Worm (Caenorhabditis elegans) whole organism, L4/young adult: ENCODE data around the gene T09A5.14.

Source experiments
- W03F9.2 ChIP-seq: fragments of 150-350 bp; optimal IDR thresholded peaks from 2 replicates; lab custom pipeline; 2014; ENCODE audit warnings: missing biosample characterization, missing genetic modification characterization
- dao-5 ChIP-seq: sonication (generic microtip); optimal IDR thresholded peaks from 2 replicates; lab custom pipeline; 2016; ENCODE audit warnings: missing genotype, missing genetic modification characterization, moderate library complexity, missing compliant biosample characterization
- him-1 ChIP-seq: sonication (generic microtip); optimal IDR thresholded peaks from 2 replicates; lab custom pipeline; 2016; ENCODE audit warnings: missing genotype, missing genetic modification reagents, missing genetic modification characterization, missing compliant biosample characterization

DNA sequence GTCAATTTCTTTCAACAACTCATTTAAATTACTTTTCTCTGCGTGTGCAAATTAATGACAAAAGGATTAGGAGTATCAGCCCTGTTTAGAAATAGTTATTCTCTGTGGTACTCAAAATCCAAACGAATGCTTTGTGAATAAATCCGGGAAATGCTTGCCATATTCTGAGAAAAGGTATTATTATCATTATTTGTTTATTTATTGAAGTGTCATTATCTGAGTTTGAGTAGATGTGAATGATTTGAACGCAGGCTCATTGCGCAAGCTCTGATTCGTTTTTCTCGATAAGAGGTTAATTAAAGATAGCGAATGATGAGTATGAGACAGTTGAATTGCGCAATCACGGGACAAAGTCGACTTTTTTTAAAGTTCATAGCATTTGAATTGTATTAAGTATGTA is 4.3 kb upstream of the T09A5.14 start:
- TF ChIP-seq him-1 (no peak), W03F9.2 (tag; lab: Kevin White, UChicago) (no peak), dao-5 (tag; lab: Kevin White, UChicago) (no peak)
